Worm (Caenorhabditis elegans) whole organism, L1 larva: ENCODE measurements around the gene B0416.4.

ENCODE experiments used
- fos-1 ChIP-seq: fragments of 150-350 bp; optimal IDR thresholded peaks from 2 replicates; lab custom pipeline; 2014; ENCODE audit warnings: missing biosample characterization, missing genetic modification characterization
- hlh-4 ChIP-seq: sonication (generic microtip); optimal IDR thresholded peaks from 2 replicates; lab custom pipeline; 2016; ENCODE audit warnings: mild to moderate bottlenecking, missing genetic modification characterization, missing compliant biosample characterization
- unc-130 ChIP-seq: fragments of 150-350 bp; optimal IDR thresholded peaks from 2 replicates; lab custom pipeline; 2017; ENCODE audit warnings: missing biosample characterization, missing genetic modification characterization, inconsistent platforms

DNA sequence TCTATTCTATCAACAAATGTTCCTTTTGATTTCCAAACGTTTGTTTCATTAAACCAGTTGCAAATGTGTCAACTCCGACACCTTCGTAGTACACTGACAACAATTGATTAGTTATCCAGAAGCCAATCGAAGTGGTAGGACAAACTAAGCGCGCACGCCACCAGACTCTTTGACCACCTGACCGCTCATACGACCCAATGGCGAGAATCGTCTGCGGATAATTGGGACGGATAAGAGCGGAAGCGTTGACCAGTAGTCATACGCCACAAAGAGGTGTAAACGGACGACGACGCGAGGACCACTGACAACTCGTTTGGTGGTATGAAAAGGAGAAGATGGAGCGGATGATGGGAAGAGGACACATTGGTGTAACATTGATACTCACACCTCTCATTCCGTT is 21.6 kb downstream of the B0416.4 start:
- TF ChIP-seq fos-1 (tag; lab: Kevin White, UChicago) (no peak), unc-130 (tag; lab: Kevin White, UChicago) (no peak), hlh-4 (no peak)
